Worm (Caenorhabditis elegans): Measurements from ENCODE around the gene C15C8.5.

ce11 chrV:12773852-12774251 is 26.0 kb downstream of the C15C8.5 start:
- TF ChIP-seq elt-1 (tag; optimal IDR thresholded peaks at IDR 0.05) (no peak), jun-1 (tag; optimal IDR thresholded peaks at IDR 0.05) (no peak), unc-62 (GFP tag; optimal IDR thresholded peaks at IDR 0.05) (no peak), mdl-1 (tag; optimal IDR thresholded peaks at IDR 0.05) (no peak), elt-2 (tag; optimal IDR thresholded peaks at IDR 0.05) (no peak), snpc-4 (tag; optimal IDR thresholded peaks at IDR 0.05) (no peak), nhr-76 (tag; optimal IDR thresholded peaks at IDR 0.05) (no peak), fos-1 (tag; optimal IDR thresholded peaks at IDR 0.05) (no peak)
